Worm (Caenorhabditis elegans) whole organism, L2 larva: Measurements from ENCODE around the gene W03A5.2.

ENCODE experiments used
- C34F6.9 ChIP-seq: fragments of 150-350 bp; optimal IDR thresholded peaks from 2 replicates; lab custom pipeline; 2014; ENCODE audit warnings: missing biosample characterization, missing genetic modification characterization
- F13H6.1 ChIP-seq: sonication (generic microtip); optimal IDR thresholded peaks from 2 replicates; lab custom pipeline; 2016; ENCODE audit warnings: missing genetic modification characterization, missing compliant biosample characterization
- R02D3.7 ChIP-seq: fragments of 150-350 bp; optimal IDR thresholded peaks from 2 replicates; lab custom pipeline; 2014; ENCODE audit warnings: missing biosample characterization, missing genetic modification characterization
- Y55F3AM.14 ChIP-seq: fragments of 200-800 bp; sonication (Bioruptor generic); optimal IDR thresholded peaks from 2 replicates; lab custom pipeline; 2018; ENCODE audit warnings: mild to moderate bottlenecking, missing genetic modification characterization, missing compliant biosample characterization
- aly-2 ChIP-seq: fragments of 150-350 bp; optimal IDR thresholded peaks from 2 replicates; lab custom pipeline; 2014; ENCODE audit warnings: missing biosample characterization, missing genetic modification characterization
- ama-1 ChIP-seq: fragments of 150-350 bp; optimal IDR thresholded peaks from 2 replicates; lab custom pipeline; 2018; ENCODE audit warnings: inconsistent platforms
- blmp-1 ChIP-seq: sonication (generic microtip); optimal IDR thresholded peaks from 2 replicates; lab custom pipeline; 2017; ENCODE audit warnings: missing genetic modification characterization, mild to moderate bottlenecking, missing compliant biosample characterization, antibody characterized with exemption, moderate library complexity; ENCODE audit not compliant: insufficient read depth
- ceh-16 ChIP-seq: fragments of 150-350 bp; optimal IDR thresholded peaks from 2 replicates; lab custom pipeline; 2014; ENCODE audit warnings: missing biosample characterization, missing genetic modification characterization
- ceh-82 ChIP-seq: fragments of 150-350 bp; optimal IDR thresholded peaks from 2 replicates; lab custom pipeline; 2014; ENCODE audit warnings: missing biosample characterization, missing genetic modification characterization
- crh-2 ChIP-seq: sonication (generic microtip); optimal IDR thresholded peaks from 2 replicates; lab custom pipeline; 2017; ENCODE audit warnings: missing biosample characterization, missing genetic modification characterization
- egl-27 ChIP-seq: sonication (generic microtip); optimal IDR thresholded peaks from 3 replicates; lab custom pipeline; 2017; ENCODE audit warnings: missing biosample characterization, missing genetic modification reagents, missing genetic modification characterization
- elt-1 ChIP-seq: fragments of 150-350 bp; optimal IDR thresholded peaks from 2 replicates; lab custom pipeline; 2014; ENCODE audit warnings: missing biosample characterization, missing genetic modification characterization
- fos-1 ChIP-seq: fragments of 150-350 bp; optimal IDR thresholded peaks from 2 replicates; lab custom pipeline; 2014; ENCODE audit warnings: missing biosample characterization, missing genetic modification characterization
- gmeb-1 ChIP-seq: fragments of 150-350 bp; optimal IDR thresholded peaks from 2 replicates; lab custom pipeline; 2014; ENCODE audit warnings: missing biosample characterization, missing genetic modification characterization
- lin-11 ChIP-seq: fragments of 150-350 bp; sonication (generic microtip); optimal IDR thresholded peaks from 2 replicates; lab custom pipeline; 2014; ENCODE audit warnings: missing biosample characterization, missing genetic modification characterization, inconsistent platforms, mixed read lengths
- lin-13 ChIP-seq: fragments of 150-350 bp; optimal IDR thresholded peaks from 2 replicates; lab custom pipeline; 2014; ENCODE audit warnings: missing biosample characterization, missing genetic modification reagents, missing genetic modification characterization
- lin-39 ChIP-seq: fragments of 150-350 bp; optimal IDR thresholded peaks from 2 replicates; lab custom pipeline; 2014; ENCODE audit warnings: missing biosample characterization, missing genetic modification reagents, missing genetic modification characterization
- mbf-1 ChIP-seq: sonication (generic microtip); optimal IDR thresholded peaks from 2 replicates; lab custom pipeline; 2017; ENCODE audit warnings: missing biosample characterization, missing genetic modification characterization
- nhr-11 ChIP-seq: fragments of 150-350 bp; optimal IDR thresholded peaks from 2 replicates; lab custom pipeline; 2014; ENCODE audit warnings: missing biosample characterization, missing genetic modification characterization
- nhr-12 ChIP-seq: fragments of 150-350 bp; optimal IDR thresholded peaks from 2 replicates; lab custom pipeline; 2014; ENCODE audit warnings: missing biosample characterization, missing genetic modification characterization
- nhr-21 ChIP-seq: fragments of 150-350 bp; optimal IDR thresholded peaks from 2 replicates; lab custom pipeline; 2014; ENCODE audit warnings: missing biosample characterization, missing genetic modification characterization
- nhr-237 ChIP-seq: fragments of 150-350 bp; optimal IDR thresholded peaks from 2 replicates; lab custom pipeline; 2014; ENCODE audit warnings: missing biosample characterization, missing genetic modification characterization
- nhr-25 ChIP-seq: fragments of 150-350 bp; sonication (generic microtip); optimal IDR thresholded peaks from 3 replicates; lab custom pipeline; 2014; ENCODE audit warnings: missing biosample characterization, missing genetic modification characterization
- nhr-6 ChIP-seq: fragments of 150-350 bp; optimal IDR thresholded peaks from 2 replicates; lab custom pipeline; 2014; ENCODE audit warnings: missing biosample characterization, missing genetic modification characterization
- nhr-77 ChIP-seq: fragments of 150-350 bp; optimal IDR thresholded peaks from 2 replicates; lab custom pipeline; 2014; ENCODE audit warnings: missing biosample characterization, missing genetic modification characterization
- peb-1 ChIP-seq: fragments of 150-350 bp; optimal IDR thresholded peaks from 2 replicates; lab custom pipeline; 2014; ENCODE audit warnings: missing biosample characterization, missing genetic modification characterization
- skn-1 ChIP-seq: sonication (generic microtip); optimal IDR thresholded peaks from 2 replicates; lab custom pipeline; 2017; ENCODE audit warnings: missing biosample characterization, missing genetic modification characterization
- sma-3 ChIP-seq: sonication (generic microtip); optimal IDR thresholded peaks from 2 replicates; lab custom pipeline; 2016; ENCODE audit warnings: missing genetic modification reagents, missing genetic modification characterization, missing compliant biosample characterization
- zag-1 ChIP-seq: fragments of 150-350 bp; optimal IDR thresholded peaks from 2 replicates; lab custom pipeline; 2014; ENCODE audit warnings: missing biosample characterization, missing genetic modification characterization
- ztf-1 ChIP-seq: fragments of 200-800 bp; sonication (Bioruptor generic); conservative IDR thresholded peaks from 2 replicates; pipeline ENCODE4 v1.3.6; 2022; ENCODE audit warnings: missing genetic modification characterization, missing compliant biosample characterization

W03A5.2 gene

ce11 chrIII:5421406-5421805, 15.6 kb downstream of the W03A5.2 start (continued):
- TF ChIP-seq lin-13 (GFP tag; lab: Kevin White, UChicago) (no peak), crh-2 (tag; lab: Kevin White, UChicago) (peak; percentile 97), F13H6.1 (tag; lab: Kevin White, UChicago) (peak; percentile 52), nhr-237 (tag; lab: Kevin White, UChicago) (no peak), lin-39 (no peak), Y55F3AM.14 (GFP tag; lab: Kevin White, UChicago) (no peak), egl-27 (tag; lab: Kevin White, UChicago) (no peak), lin-11 (tag; lab: Kevin White, UChicago) (no peak), nhr-6 (no peak), nhr-21 (tag; lab: Kevin White, UChicago) (peak; percentile 46), zag-1 (no peak), nhr-11 (tag; lab: Kevin White, UChicago) (no peak)

DNA sequence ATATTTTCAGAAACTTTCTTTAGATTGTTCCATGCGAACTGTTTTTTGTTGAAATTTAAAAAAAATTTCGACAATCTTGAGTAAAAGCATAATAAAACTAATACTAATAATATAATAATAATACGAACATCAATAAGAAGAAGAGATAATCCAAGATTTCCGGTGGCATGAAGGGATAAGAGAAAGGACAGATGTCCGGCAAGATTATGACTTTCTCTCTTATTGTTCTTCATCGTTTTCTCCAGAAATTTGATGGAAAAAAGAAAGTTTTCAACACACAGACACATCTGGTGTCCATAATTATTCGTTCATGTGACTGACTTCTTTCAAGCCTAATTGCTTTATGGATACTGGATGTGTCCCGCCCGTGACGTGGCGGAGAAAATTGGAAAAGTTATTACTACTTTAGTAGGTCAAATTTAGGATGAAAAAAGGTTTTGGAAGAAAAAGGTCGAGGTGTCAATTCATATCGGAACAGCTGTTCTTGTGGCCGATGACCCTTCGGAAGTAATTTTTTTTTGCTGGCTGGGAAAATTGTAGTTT, 16.8 kb downstream of the W03A5.2 start:
- no peak for TF ChIP-seq lin-13 (GFP tag; lab: Kevin White, UChicago)
- peak; percentile 34 for TF ChIP-seq blmp-1

- no peak for TF ChIP-seq aly-2 (tag; lab: Kevin White, UChicago)
- no peak for TF ChIP-seq R02D3.7 (tag; lab: Kevin White, UChicago)
- no peak for TF ChIP-seq skn-1 (tag; lab: Kevin White, UChicago)
- peak; percentile 1 for TF ChIP-seq ceh-16
- no peak for TF ChIP-seq egl-27 (tag; lab: Kevin White, UChicago)
- TF ChIP-seq sma-3: peak; percentile 4
Measured at ce11 chrIII:5423665-5424133, 17.9 kb downstream of the W03A5.2 start, which contains the start of gene dnj-24. dnj-24 (minus strand) TSS chrIII:5424083.

ce11 chrIII:5424363-5424762, 18.5 kb downstream of the W03A5.2 start:
- TF ChIP-seq R02D3.7 (tag; lab: Kevin White, UChicago): no peak
- no peak for TF ChIP-seq ztf-1 (GFP tag; lab: Robert Waterston, UW)
- TF ChIP-seq nhr-25 (tag; lab: Kevin White, UChicago): no peak

- no peak for TF ChIP-seq nhr-237 (tag; lab: Kevin White, UChicago)
- no peak for TF ChIP-seq nhr-77 (tag; lab: Kevin White, UChicago)
- TF ChIP-seq nhr-25 (tag; lab: Kevin White, UChicago): no peak
- TF ChIP-seq lin-39: no peak
- no peak for TF ChIP-seq C34F6.9 (tag; lab: Kevin White, UChicago)
- no peak for TF ChIP-seq nhr-12 (tag; lab: Kevin White, UChicago)
- TF ChIP-seq, all 48 proteins: peak for 0
Measured at ce11 chrIII:5427096-5427495, 21.3 kb downstream of the W03A5.2 start.

DNA sequence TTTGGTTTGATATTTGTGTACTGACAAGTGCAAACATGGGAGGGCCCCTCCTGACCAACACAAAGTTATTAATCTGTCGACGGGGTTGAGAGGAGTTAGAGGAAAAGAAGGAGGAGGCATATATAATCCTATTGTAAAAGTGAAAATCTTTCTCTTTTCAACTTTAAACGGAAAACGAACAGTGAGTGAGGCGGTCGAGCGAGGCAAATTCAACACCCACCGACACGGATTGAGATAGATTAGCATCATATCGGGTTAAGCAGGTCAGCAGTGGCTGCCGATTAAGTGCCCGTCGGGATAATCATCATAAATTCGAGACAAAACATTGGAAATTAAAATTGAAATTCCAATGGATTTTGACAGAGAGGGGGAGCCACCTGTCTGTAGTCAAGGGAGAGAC, 30.5 kb downstream of the W03A5.2 start:
- TF ChIP-seq nhr-12 (tag; lab: Kevin White, UChicago): no peak
- no peak for TF ChIP-seq crh-2 (tag; lab: Kevin White, UChicago)
- TF ChIP-seq ama-1: no peak
- no peak for TF ChIP-seq nhr-237 (tag; lab: Kevin White, UChicago)

- TF ChIP-seq lin-11 (tag; lab: Kevin White, UChicago) (no peak), peb-1 (tag; lab: Kevin White, UChicago) (no peak), fos-1 (peak; percentile 35), lin-39 (no peak)
Measured at ce11 chrIII:5438064-5438463, 32.2 kb downstream of the W03A5.2 start.

DNA sequence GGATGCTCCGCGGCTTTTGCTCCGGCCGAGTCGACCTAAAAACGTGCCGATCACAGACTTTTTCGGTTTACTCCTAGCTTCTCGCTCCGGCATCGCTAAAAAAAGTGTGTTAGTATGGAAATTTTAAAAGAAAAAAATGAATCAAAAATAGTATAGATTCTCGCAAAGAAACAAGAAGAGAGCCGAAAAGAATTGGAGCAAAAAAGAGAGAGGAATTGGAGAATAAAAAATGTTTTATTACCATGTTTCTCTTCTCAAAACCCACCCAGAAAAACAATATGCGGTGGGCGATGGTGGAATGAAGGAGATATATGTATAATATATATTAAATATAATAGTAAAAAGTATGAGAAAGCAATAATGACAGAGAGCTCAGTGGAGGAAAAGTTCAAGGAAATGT, 34.7 kb downstream of the W03A5.2 start, which contains the start of gene W03A5.6:
Gene W03A5.6, minus strand, starts transcription at position 101 of the 400 bp plus-strand sequence.
- TF ChIP-seq nhr-21 (tag; lab: Kevin White, UChicago) (no peak), crh-2 (tag; lab: Kevin White, UChicago) (no peak), peb-1 (tag; lab: Kevin White, UChicago) (no peak), elt-1 (tag; lab: Kevin White, UChicago) (no peak), nhr-11 (tag; lab: Kevin White, UChicago) (no peak), ztf-1 (GFP tag; lab: Robert Waterston, UW) (no peak), fos-1 (no peak), gmeb-1 (tag; lab: Kevin White, UChicago) (no peak), ceh-82 (tag; lab: Kevin White, UChicago) (no peak), nhr-77 (tag; lab: Kevin White, UChicago) (no peak), Y55F3AM.14 (GFP tag; lab: Kevin White, UChicago) (no peak), F13H6.1 (tag; lab: Kevin White, UChicago) (no peak), blmp-1 (no peak), mbf-1 (no peak)
